Worm (Caenorhabditis elegans) whole organism, late embryonic: ENCODE measurements around the gene nhx-6.

ENCODE experiments used
- C08G9.2 ChIP-seq: sonication (generic microtip); optimal IDR thresholded peaks from 2 replicates; lab custom pipeline; 2016; ENCODE audit warnings: mild to moderate bottlenecking, missing genetic modification characterization, moderate library complexity, missing compliant biosample characterization
- C38D4.7 ChIP-seq: fragments of 200-800 bp; sonication (Bioruptor generic); optimal IDR thresholded peaks from 2 replicates; lab custom pipeline; 2018; ENCODE audit warnings: mild to moderate bottlenecking, missing genetic modification characterization, moderate library complexity, missing compliant biosample characterization
- K09A11.1 ChIP-seq: sonication (generic microtip); optimal IDR thresholded peaks from 2 replicates; lab custom pipeline; 2017; ENCODE audit warnings: antibody characterized with exemption, mild to moderate bottlenecking, missing genetic modification characterization, missing compliant biosample characterization; ENCODE audit not compliant: insufficient read depth
- Y22D7AL.16 ChIP-seq: sonication (generic microtip); optimal IDR thresholded peaks from 2 replicates; lab custom pipeline; 2016; ENCODE audit warnings: missing genetic modification characterization, missing compliant biosample characterization
- ahr-1 ChIP-seq: sonication (generic microtip); optimal IDR thresholded peaks from 2 replicates; lab custom pipeline; 2016; ENCODE audit warnings: missing genetic modification characterization, missing compliant biosample characterization
- ama-1 ChIP-seq: fragments of 150-350 bp; optimal IDR thresholded peaks from 2 replicates; lab custom pipeline; 2014
- ceh-18 ChIP-seq: sonication (generic microtip); optimal IDR thresholded peaks from 2 replicates; lab custom pipeline; 2016; ENCODE audit warnings: missing genetic modification characterization, missing compliant biosample characterization
- ceh-19 ChIP-seq: fragments of 200-800 bp; sonication (Bioruptor generic); optimal IDR thresholded peaks from 2 replicates; lab custom pipeline; 2018; ENCODE audit warnings: mild to moderate bottlenecking, missing genetic modification characterization, missing compliant biosample characterization
- ceh-2 ChIP-seq: sonication (generic microtip); optimal IDR thresholded peaks from 2 replicates; lab custom pipeline; 2016; ENCODE audit warnings: missing genotype, missing genetic modification characterization, missing compliant biosample characterization
- ceh-22 ChIP-seq: sonication (generic microtip); optimal IDR thresholded peaks from 2 replicates; lab custom pipeline; 2017; ENCODE audit warnings: missing biosample characterization, missing genetic modification characterization
- ceh-34 ChIP-seq: sonication (generic microtip); optimal IDR thresholded peaks from 2 replicates; lab custom pipeline; 2016; ENCODE audit warnings: mild to moderate bottlenecking, missing genetic modification characterization, missing compliant biosample characterization
- ceh-45 ChIP-seq: fragments of 200-800 bp; sonication (Bioruptor generic); IDR thresholded peaks from 2 replicates; pipeline ENCODE4 v1.3.6; 2022; ENCODE audit warnings: missing genetic modification reagents, missing genetic modification characterization, missing compliant biosample characterization
- ceh-6 ChIP-seq: fragments of 200-800 bp; sonication (Bioruptor generic); optimal IDR thresholded peaks from 2 replicates; lab custom pipeline; 2018; ENCODE audit warnings: mild to moderate bottlenecking, missing genetic modification characterization, missing compliant biosample characterization
- ceh-9 ChIP-seq: sonication (generic microtip); optimal IDR thresholded peaks from 2 replicates; lab custom pipeline; 2016; ENCODE audit warnings: mild to moderate bottlenecking, missing genetic modification characterization, inconsistent platforms, missing compliant biosample characterization
- dmd-4 ChIP-seq: sonication (generic microtip); optimal IDR thresholded peaks from 2 replicates; lab custom pipeline; 2016; ENCODE audit warnings: borderline replicate concordance, missing genetic modification characterization, missing compliant biosample characterization
- dve-1 ChIP-seq: sonication (generic microtip); optimal IDR thresholded peaks from 2 replicates; lab custom pipeline; 2017; ENCODE audit warnings: antibody characterized with exemption, mild to moderate bottlenecking, missing genetic modification characterization, missing compliant biosample characterization
- ets-4 ChIP-seq: sonication (generic microtip); optimal IDR thresholded peaks from 2 replicates; lab custom pipeline; 2016; ENCODE audit warnings: missing genetic modification characterization, missing compliant biosample characterization
- fkh-10 ChIP-seq: fragments of 150-350 bp; optimal IDR thresholded peaks from 2 replicates; lab custom pipeline; 2014; ENCODE audit warnings: missing biosample characterization, missing genetic modification reagents, missing genetic modification characterization
- gmeb-2 ChIP-seq: sonication (generic microtip); optimal IDR thresholded peaks from 2 replicates; lab custom pipeline; 2016; ENCODE audit warnings: missing genetic modification characterization, inconsistent platforms, missing compliant biosample characterization
- hlh-13 ChIP-seq: fragments of 200-800 bp; sonication (Bioruptor generic); optimal IDR thresholded peaks from 2 replicates; lab custom pipeline; 2018; ENCODE audit warnings: mild to moderate bottlenecking, missing genetic modification characterization, missing compliant biosample characterization
- hlh-6 ChIP-seq: sonication (generic microtip); optimal IDR thresholded peaks from 2 replicates; lab custom pipeline; 2016; ENCODE audit warnings: missing genotype, missing genetic modification characterization, missing compliant biosample characterization
- hlh-8 ChIP-seq: sonication (generic microtip); optimal IDR thresholded peaks from 2 replicates; lab custom pipeline; 2016; ENCODE audit warnings: missing genotype, missing genetic modification characterization, missing compliant biosample characterization
- lin-11 ChIP-seq: fragments of 200-800 bp; sonication (Bioruptor generic); optimal IDR thresholded peaks from 2 replicates; lab custom pipeline; 2018; ENCODE audit warnings: mild to moderate bottlenecking, missing genetic modification characterization, missing compliant biosample characterization
- nfya-1 ChIP-seq: sonication (generic microtip); optimal IDR thresholded peaks from 2 replicates; lab custom pipeline; 2017; ENCODE audit warnings: missing genetic modification characterization, mild to moderate bottlenecking, missing compliant biosample characterization, antibody characterized with exemption, moderate library complexity
- odd-2 ChIP-seq: sonication (generic microtip); optimal IDR thresholded peaks from 2 replicates; lab custom pipeline; 2017; ENCODE audit warnings: antibody characterized with exemption, mild to moderate bottlenecking, missing genetic modification characterization, missing compliant biosample characterization
- pat-9 ChIP-seq: fragments of 200-800 bp; sonication (Bioruptor generic); optimal IDR thresholded peaks from 2 replicates; lab custom pipeline; 2018; ENCODE audit warnings: mild to moderate bottlenecking, missing genetic modification characterization, moderate library complexity, missing compliant biosample characterization
- pax-1 ChIP-seq: fragments of 150-350 bp; optimal IDR thresholded peaks from 2 replicates; lab custom pipeline; 2014; ENCODE audit warnings: missing biosample characterization, missing genetic modification characterization
- pha-2 ChIP-seq: sonication (generic microtip); optimal IDR thresholded peaks from 2 replicates; lab custom pipeline; 2017; ENCODE audit warnings: mild to moderate bottlenecking, missing genetic modification characterization, missing compliant biosample characterization
- ref-2 ChIP-seq: sonication (generic microtip); optimal IDR thresholded peaks from 2 replicates; lab custom pipeline; 2016; ENCODE audit warnings: missing genetic modification characterization, missing compliant biosample characterization
- sdc-2 ChIP-seq: sonication (generic microtip); optimal IDR thresholded peaks from 2 replicates; lab custom pipeline; 2016; ENCODE audit warnings: missing genotype, missing genetic modification characterization, missing compliant biosample characterization
- tbx-2 ChIP-seq: sonication (generic microtip); optimal IDR thresholded peaks from 2 replicates; lab custom pipeline; 2016; ENCODE audit warnings: missing genetic modification characterization, missing compliant biosample characterization
- unc-3 ChIP-seq, 2 experiments: fragments of 200-800 bp in 1 of 2; sonication (Bioruptor generic) in 1 of 2; sonication (generic microtip) in 1 of 2; conservative IDR thresholded peaks in 1 of 2; optimal IDR thresholded peaks in 1 of 2; 2 replicates each; pipeline versions ENCODE4 v1.3.6 to Lab custom; 2016 to 2022; ENCODE audit warnings: missing compliant biosample characterization in 2 of 2, missing genetic modification characterization in 2 of 2, missing genetic modification reagents in 1 of 2
- unc-86 ChIP-seq: sonication (generic microtip); optimal IDR thresholded peaks from 2 replicates; lab custom pipeline; 2016; ENCODE audit warnings: missing genetic modification characterization, missing compliant biosample characterization
- zip-5 ChIP-seq: sonication (generic microtip); optimal IDR thresholded peaks from 2 replicates; lab custom pipeline; 2016; ENCODE audit warnings: missing genetic modification characterization, missing compliant biosample characterization
- ztf-16 ChIP-seq: sonication (generic microtip); optimal IDR thresholded peaks from 2 replicates; lab custom pipeline; 2017; ENCODE audit warnings: missing genetic modification characterization, missing compliant biosample characterization

Gene nhx-6

ce11 chrII:1676088-1676487 is 5.5 kb downstream of the nhx-6 start, which contains the start of gene fbxb-17:
Gene fbxb-17 (plus strand): TSS chrII:1676388.
- no peak for TF ChIP-seq ceh-6 (GFP tag; lab: Kevin White, UChicago)
- TF ChIP-seq pat-9 (tag; lab: Kevin White, UChicago) = no peak
- TF ChIP-seq ama-1 = no peak
- no peak for TF ChIP-seq lin-11 (tag; lab: Kevin White, UChicago)
- no peak for TF ChIP-seq zip-5 (tag; lab: Kevin White, UChicago)
- no peak for TF ChIP-seq sdc-2 (tag; lab: Kevin White, UChicago)
- TF ChIP-seq hlh-6 (tag; lab: Kevin White, UChicago) = no peak
- TF ChIP-seq hlh-13 = no peak
- no peak for TF ChIP-seq dve-1 (tag; lab: Kevin White, UChicago)
- TF ChIP-seq ceh-2 = no peak
- TF ChIP-seq ceh-22 (tag; lab: Kevin White, UChicago) = no peak
- no peak for TF ChIP-seq hlh-8 (tag; lab: Kevin White, UChicago)
- TF ChIP-seq fkh-10 (GFP tag; lab: Kevin White, UChicago) = no peak

- TF ChIP-seq odd-2 (tag; lab: Kevin White, UChicago) (no peak), C08G9.2 (tag; lab: Kevin White, UChicago) (no peak), dve-1 (tag; lab: Kevin White, UChicago) (no peak), hlh-13 (no peak), nfya-1 (no peak), ceh-18 (tag; lab: Kevin White, UChicago) (no peak), K09A11.1 (tag; lab: Kevin White, UChicago) (no peak), pha-2 (tag; lab: Kevin White, UChicago) (no peak), gmeb-2 (tag; lab: Kevin White, UChicago) (no peak), ceh-6 (GFP tag; lab: Kevin White, UChicago) (no peak), ceh-45 (no peak), ztf-16 (tag; lab: Kevin White, UChicago) (no peak), ets-4 (no peak)
Measured at ce11 chrII:1679081-1679480, 8.5 kb downstream of the nhx-6 start, which contains the start of gene irld-36. Gene irld-36 (plus strand): TSS chrII:1679381.

ce11 chrII:1682218-1682617 is 11.6 kb downstream of the nhx-6 start, which contains the start of gene fbxb-26:
Gene fbxb-26 (plus strand): TSS chrII:1682518.
- no peak for TF ChIP-seq C38D4.7 (GFP tag; lab: Kevin White, UChicago)
- TF ChIP-seq zip-5 (tag; lab: Kevin White, UChicago) = no peak
- TF ChIP-seq unc-86 (tag; lab: Kevin White, UChicago) = no peak
- TF ChIP-seq ref-2 (tag; lab: Kevin White, UChicago) = no peak
- no peak for TF ChIP-seq unc-3 (GFP tag; conservative IDR thresholded peaks at IDR 0.05; lab: Robert Waterston, UW)
- TF ChIP-seq unc-3 (tag; optimal IDR thresholded peaks at IDR 0.05; lab: Kevin White, UChicago) = no peak
- TF ChIP-seq pax-1 (tag; lab: Kevin White, UChicago) = no peak
- no peak for TF ChIP-seq tbx-2 (tag; lab: Kevin White, UChicago)
- TF ChIP-seq Y22D7AL.16 (tag; lab: Kevin White, UChicago) = no peak
- TF ChIP-seq ceh-9 (tag; lab: Kevin White, UChicago) = no peak
- no peak for TF ChIP-seq ceh-19 (GFP tag; lab: Kevin White, UChicago)
- TF ChIP-seq ceh-34 = no peak
- TF ChIP-seq pha-2 (tag; lab: Kevin White, UChicago) = no peak
- no peak for TF ChIP-seq ets-4
- TF ChIP-seq dmd-4 (tag; lab: Kevin White, UChicago) = no peak

- TF ChIP-seq ahr-1 (tag; lab: Kevin White, UChicago) = no peak
Measured at ce11 chrII:1683742-1684141, 13.1 kb downstream of the nhx-6 start, which contains the start of gene fbxb-25. Gene fbxb-25 (plus strand): TSS chrII:1684042.
